Fruit fly (Drosophila melanogaster): ENCODE results near the gene sens-2.

DNA sequence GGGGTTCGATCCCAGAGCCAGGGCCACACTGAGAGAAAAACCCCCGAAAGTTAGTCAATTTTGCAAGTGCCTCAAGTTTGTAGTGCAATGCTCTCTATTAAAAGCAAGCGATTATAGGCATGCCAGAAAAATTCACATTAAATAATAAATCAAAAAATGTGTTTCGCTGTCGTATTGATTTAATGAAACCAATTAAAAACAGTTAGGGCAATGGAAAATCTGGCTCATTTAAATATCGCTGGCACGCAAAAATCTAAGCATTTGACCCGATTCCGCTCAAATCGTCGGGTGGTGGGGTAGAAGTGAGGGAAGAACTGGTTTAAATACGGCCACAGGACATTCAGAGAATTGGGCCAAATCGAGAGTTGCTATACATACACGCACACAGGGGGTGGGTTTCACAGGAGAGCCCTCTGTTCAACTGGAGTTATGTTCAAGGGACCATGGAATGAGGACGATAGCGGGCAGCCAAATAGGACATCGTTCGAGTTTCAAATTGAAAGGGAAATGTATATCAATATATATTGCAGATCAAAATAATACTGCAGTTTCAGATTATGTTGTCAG, 26.7 kb upstream of the sens-2 start:
- TF ChIP-seq pan (optimal IDR thresholded peaks at IDR 0.05) (no peak), Hr78 (GFP tag; optimal IDR thresholded peaks at IDR 0.05) (no peak), Dfd (GFP tag; optimal IDR thresholded peaks at IDR 0.05) (no peak), psq (GFP tag; optimal IDR thresholded peaks at IDR 0.05) (no peak), OdsH (GFP tag; optimal IDR thresholded peaks at IDR 0.05) (no peak), rgr (GFP tag; optimal IDR thresholded peaks at IDR 0.05) (no peak), Myc (optimal IDR thresholded peaks at IDR 0.05) (no peak), Rel (GFP tag; optimal IDR thresholded peaks at IDR 0.05) (no peak), Rel (tag; optimal IDR thresholded peaks at IDR 0.05) (no peak), GATAd (GFP tag; optimal IDR thresholded peaks at IDR 0.05) (no peak), Dif (GFP tag; optimal IDR thresholded peaks at IDR 0.05; ENCODE audit: partially characterized antibody) (no peak), Mio (GFP tag; optimal IDR thresholded peaks at IDR 0.05) (no peak), brk (GFP tag; optimal IDR thresholded peaks at IDR 0.05) (no peak), foxo (GFP tag; optimal IDR thresholded peaks at IDR 0.05) (peak in 1 of 2 experiments; percentile 11)

Measured in whole organism, wandering third instar larva.